Worm (Caenorhabditis elegans) whole organism, L4 larva: ENCODE results near the gene T20G5.12.
A peak's percentile ranks its signal among the peaks of the same experiment; 100 is the strongest.
"Not testable (repeated sequence)": the region's sequence is repeated elsewhere in the genome, so short reads cannot be mapped to it uniquely, and the experiment has no call there.

Experiments used
- D1046.2 ChIP-seq: fragments of 200-800 bp; sonication (Bioruptor generic); IDR thresholded peaks from 2 replicates; pipeline ENCODE4 v1.3.6; 2022; ENCODE audit warnings: missing genetic modification characterization, missing compliant biosample characterization
- F10B5.3 ChIP-seq: sonication (generic microtip); optimal IDR thresholded peaks from 2 replicates; lab custom pipeline; 2016; ENCODE audit warnings: mild to moderate bottlenecking, missing genetic modification characterization, missing compliant biosample characterization
- Y5F2A.4 ChIP-seq: fragments of 200-800 bp; sonication (Bioruptor generic); optimal IDR thresholded peaks from 2 replicates; lab custom pipeline; 2018; ENCODE audit warnings: mild to moderate bottlenecking, missing genetic modification characterization, missing compliant biosample characterization
- ZK337.2 ChIP-seq: fragments of 200-800 bp; sonication (Bioruptor generic); IDR thresholded peaks from 2 replicates; pipeline ENCODE4 v1.3.6; 2022; ENCODE audit warnings: missing genetic modification reagents, missing genetic modification characterization, missing compliant biosample characterization
- aha-1 ChIP-seq: fragments of 150-350 bp; peaks from one replicate; lab custom pipeline; 2014; ENCODE audit warnings: missing biosample characterization, missing genetic modification characterization
- ama-1 ChIP-seq: fragments of 150-350 bp; optimal IDR thresholded peaks from 2 replicates; lab custom pipeline; 2014; ENCODE audit warnings: inconsistent platforms, mixed read lengths
- arid-1 ChIP-seq: fragments of 200-800 bp; sonication (Bioruptor generic); conservative IDR thresholded peaks from 2 replicates; pipeline ENCODE4 v1.3.6; 2022; ENCODE audit warnings: missing genetic modification reagents, missing genetic modification characterization, missing compliant biosample characterization
- ceh-28 ChIP-seq: fragments of 150-350 bp; optimal IDR thresholded peaks from 2 replicates; lab custom pipeline; 2014; ENCODE audit warnings: missing biosample characterization, missing genetic modification reagents, missing genetic modification characterization
- ceh-82 ChIP-seq: sonication (generic microtip); optimal IDR thresholded peaks from 2 replicates; lab custom pipeline; 2017; ENCODE audit warnings: missing biosample characterization, missing genetic modification characterization
- ctbp-1 ChIP-seq: fragments of 200-800 bp; sonication (Bioruptor generic); IDR thresholded peaks from 2 replicates; pipeline ENCODE4 v1.3.6; 2022; ENCODE audit warnings: missing genetic modification reagents, missing genetic modification characterization, missing compliant biosample characterization
- daf-19 ChIP-seq: fragments of 200-800 bp; sonication (Bioruptor generic); conservative IDR thresholded peaks from 2 replicates; pipeline ENCODE4 v1.3.6; 2022; ENCODE audit warnings: missing genetic modification characterization, missing compliant biosample characterization
- daf-8 ChIP-seq: fragments of 200-800 bp; sonication (Bioruptor generic); IDR thresholded peaks from 2 replicates; pipeline ENCODE4 v1.3.6; 2022; ENCODE audit warnings: missing genetic modification characterization, missing compliant biosample characterization
- dmd-8 ChIP-seq: fragments of 200-800 bp; sonication (Bioruptor generic); IDR thresholded peaks from 2 replicates; pipeline ENCODE4 v1.3.6; 2022; ENCODE audit warnings: missing genetic modification characterization, missing compliant biosample characterization
- duxl-1 ChIP-seq: sonication (generic microtip); optimal IDR thresholded peaks from 2 replicates; lab custom pipeline; 2016; ENCODE audit warnings: mild to moderate bottlenecking, missing genetic modification characterization, moderate library complexity, missing compliant biosample characterization; ENCODE audit not compliant: poor library complexity
- egl-43 ChIP-seq: fragments of 200-800 bp; sonication (Bioruptor generic); IDR thresholded peaks from 2 replicates; pipeline ENCODE4 v1.3.6; 2022; ENCODE audit warnings: missing genetic modification reagents, missing genetic modification characterization, missing compliant biosample characterization
- hmg-1.1 ChIP-seq: fragments of 200-800 bp; sonication (Bioruptor generic); IDR thresholded peaks from 2 replicates; pipeline ENCODE4 v1.3.6; 2022; ENCODE audit warnings: missing genetic modification reagents, missing genetic modification characterization, missing compliant biosample characterization
- lim-7 ChIP-seq: fragments of 200-800 bp; sonication (Bioruptor generic); IDR thresholded peaks from 2 replicates; pipeline ENCODE4 v1.3.6; 2022; ENCODE audit warnings: missing genetic modification characterization, missing compliant biosample characterization
- lin-39 ChIP-seq: fragments of 150-350 bp; optimal IDR thresholded peaks from 2 replicates; lab custom pipeline; 2014; ENCODE audit warnings: missing biosample characterization, missing genetic modification reagents, missing genetic modification characterization
- mdl-1 ChIP-seq, 2 experiments: fragments of 150-350 bp in 1 of 2; sonication (generic microtip) in 1 of 2; optimal IDR thresholded peaks; 2 replicates each; lab custom pipeline; 2014 to 2017; ENCODE audit warnings: missing biosample characterization in 2 of 2, missing genetic modification characterization in 2 of 2
- mdt-29 ChIP-seq: fragments of 200-800 bp; sonication (Bioruptor generic); IDR thresholded peaks from 2 replicates; pipeline ENCODE4 v1.3.6; 2022; ENCODE audit warnings: missing genetic modification reagents, missing genetic modification characterization, missing compliant biosample characterization
- nhr-10 ChIP-seq: fragments of 150-350 bp; optimal IDR thresholded peaks from 2 replicates; lab custom pipeline; 2014; ENCODE audit warnings: missing biosample characterization, missing genetic modification characterization
- nhr-102 ChIP-seq: sonication (generic microtip); optimal IDR thresholded peaks from 2 replicates; lab custom pipeline; 2016; ENCODE audit warnings: mild to moderate bottlenecking, missing genetic modification characterization, moderate library complexity, missing compliant biosample characterization
- nhr-11 ChIP-seq: fragments of 150-350 bp; optimal IDR thresholded peaks from 2 replicates; lab custom pipeline; 2014; ENCODE audit warnings: missing biosample characterization, missing genetic modification characterization
- nhr-111 ChIP-seq: fragments of 200-800 bp; sonication (Bioruptor generic); optimal IDR thresholded peaks from 2 replicates; lab custom pipeline; 2018; ENCODE audit warnings: mild to moderate bottlenecking, missing genetic modification characterization, missing compliant biosample characterization
- nhr-42 ChIP-seq: fragments of 200-800 bp; sonication (Bioruptor generic); IDR thresholded peaks from 2 replicates; pipeline ENCODE4 v1.3.6; 2022; ENCODE audit warnings: missing genetic modification characterization, missing compliant biosample characterization
- nhr-48 ChIP-seq: sonication (generic microtip); optimal IDR thresholded peaks from 2 replicates; lab custom pipeline; 2016; ENCODE audit warnings: mild to moderate bottlenecking, missing genetic modification characterization, missing compliant biosample characterization
- nhr-6 ChIP-seq: fragments of 150-350 bp; optimal IDR thresholded peaks from 2 replicates; lab custom pipeline; 2014; ENCODE audit warnings: missing biosample characterization, missing genetic modification characterization
- nhr-77 ChIP-seq: fragments of 150-350 bp; optimal IDR thresholded peaks from 2 replicates; lab custom pipeline; 2014; ENCODE audit warnings: missing biosample characterization, missing genetic modification characterization
- pha-4 ChIP-seq, 2 experiments: fragments of 150-350 bp in 1 of 2; fragments of 200-800 bp in 1 of 2; sonication (Bioruptor generic) in 1 of 2; IDR thresholded peaks in 1 of 2; optimal IDR thresholded peaks in 1 of 2; 2 replicates each; pipeline versions ENCODE4 v1.3.6 to Lab custom; 2014 to 2022; ENCODE audit warnings: missing genetic modification characterization in 2 of 2, missing genetic modification reagents in 2 of 2, missing biosample characterization in 1 of 2, missing compliant biosample characterization in 1 of 2
- php-3 ChIP-seq: fragments of 200-800 bp; sonication (Bioruptor generic); IDR thresholded peaks from 2 replicates; pipeline ENCODE4 v1.3.6; 2022; ENCODE audit warnings: missing genetic modification reagents, missing genetic modification characterization, missing compliant biosample characterization
- rbr-2 ChIP-seq: sonication (generic microtip); optimal IDR thresholded peaks from 2 replicates; lab custom pipeline; 2016; ENCODE audit warnings: missing genotype, missing genetic modification characterization, missing compliant biosample characterization
- saeg-2 ChIP-seq: fragments of 200-800 bp; sonication (Bioruptor generic); IDR thresholded peaks from 2 replicates; pipeline ENCODE4 v1.3.6; 2022; ENCODE audit warnings: missing genetic modification reagents, missing genetic modification characterization, missing compliant biosample characterization
- sdz-12 ChIP-seq: fragments of 200-800 bp; sonication (Bioruptor generic); optimal IDR thresholded peaks from 2 replicates; lab custom pipeline; 2018; ENCODE audit warnings: mild to moderate bottlenecking, missing genetic modification characterization, missing compliant biosample characterization
- snpc-4 ChIP-seq: fragments of 150-350 bp; optimal IDR thresholded peaks from 2 replicates; lab custom pipeline; 2014; ENCODE audit warnings: missing biosample characterization, missing genetic modification characterization
- spr-1 ChIP-seq: sonication (generic microtip); optimal IDR thresholded peaks from 2 replicates; lab custom pipeline; 2016; ENCODE audit warnings: mild to moderate bottlenecking, missing genetic modification characterization, missing compliant biosample characterization
- spr-3 ChIP-seq: fragments of 200-800 bp; sonication (Bioruptor generic); optimal IDR thresholded peaks from 2 replicates; lab custom pipeline; 2018; ENCODE audit warnings: mild to moderate bottlenecking, missing genetic modification characterization, missing compliant biosample characterization
- tra-1 ChIP-seq: fragments of 200-800 bp; sonication (Bioruptor generic); IDR thresholded peaks from 2 replicates; pipeline ENCODE4 v1.3.6; 2022; ENCODE audit warnings: missing genetic modification reagents, missing genetic modification characterization, missing compliant biosample characterization
- unc-62 ChIP-seq, 3 experiments: fragments of 150-350 bp in 1 of 3; sonication (generic microtip); optimal IDR thresholded peaks in 2 of 3; peaks in 1 of 3; 1 replicate in 1 of 3; 2 replicates in 2 of 3; lab custom pipeline; 2014 to 2017; ENCODE audit warnings: missing biosample characterization in 3 of 3, missing genetic modification characterization in 3 of 3, missing genetic modification reagents in 3 of 3, missing genotype in 1 of 3
- zfp-2 ChIP-seq: sonication (generic microtip); optimal IDR thresholded peaks from 2 replicates; lab custom pipeline; 2016; ENCODE audit warnings: mild to moderate bottlenecking, missing genetic modification characterization, missing compliant biosample characterization
- zip-11 ChIP-seq: fragments of 200-800 bp; sonication (Bioruptor generic); IDR thresholded peaks from 2 replicates; pipeline ENCODE4 v1.3.6; 2022; ENCODE audit warnings: missing genetic modification characterization, missing compliant biosample characterization

The T20G5.12 gene

DNA sequence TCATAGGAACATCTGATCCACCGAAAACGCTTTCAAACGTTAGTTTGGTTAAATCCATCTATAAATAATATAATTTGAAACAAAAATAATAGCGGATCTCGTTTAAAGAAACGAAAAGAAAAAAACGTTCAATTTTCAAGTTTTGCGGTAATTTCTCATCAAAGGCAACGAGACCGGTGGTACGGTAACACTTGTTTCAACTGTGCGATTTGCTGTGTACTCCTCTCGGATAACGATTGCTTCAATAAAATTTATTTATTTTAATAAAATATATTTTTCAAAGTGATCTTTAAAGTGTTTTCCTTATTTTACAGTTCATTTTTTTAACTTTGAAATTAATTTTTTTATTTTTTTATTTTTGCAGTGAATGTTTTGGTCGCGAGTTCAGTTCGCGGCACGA is 17.2 kb downstream of the T20G5.12 start, which contains the start of the genes rde-4 and cox-14 (continued):
- TF ChIP-seq tra-1 (no peak), aha-1 (tag; lab: Kevin White, UChicago) (peak; percentile 64), Y5F2A.4 (no peak), arid-1 (GFP tag; lab: Robert Waterston, UW) (no peak), nhr-11 (no peak), lin-39 (tag; lab: Kevin White, UChicago) (no peak), nhr-102 (tag; lab: Kevin White, UChicago) (peak; percentile 34), F10B5.3 (tag; lab: Kevin White, UChicago) (no peak), rbr-2 (tag; lab: Kevin White, UChicago) (peak; percentile 73), lim-7 (GFP tag; lab: Robert Waterston, UW) (no peak), zip-11 (GFP tag; lab: Robert Waterston, UW) (no peak), spr-3 (no peak), ceh-82 (tag; lab: Kevin White, UChicago) (no peak), snpc-4 (tag; lab: Kevin White, UChicago) (no peak), sdz-12 (GFP tag; lab: Kevin White, UChicago) (no peak), nhr-10 (tag; lab: Kevin White, UChicago) (no peak), pha-4 (GFP tag; IDR thresholded peaks at IDR 0.05; lab: Robert Waterston, UW) (no peak), pha-4 (tag; optimal IDR thresholded peaks at IDR 0.05; lab: Kevin White, UChicago) (peak; percentile 57), mdt-29 (GFP tag; lab: Robert Waterston, UW) (no peak), zfp-2 (tag; lab: Kevin White, UChicago) (no peak), nhr-6 (tag; lab: Kevin White, UChicago) (peak; percentile 84), nhr-111 (GFP tag; lab: Kevin White, UChicago) (no peak)

DNA sequence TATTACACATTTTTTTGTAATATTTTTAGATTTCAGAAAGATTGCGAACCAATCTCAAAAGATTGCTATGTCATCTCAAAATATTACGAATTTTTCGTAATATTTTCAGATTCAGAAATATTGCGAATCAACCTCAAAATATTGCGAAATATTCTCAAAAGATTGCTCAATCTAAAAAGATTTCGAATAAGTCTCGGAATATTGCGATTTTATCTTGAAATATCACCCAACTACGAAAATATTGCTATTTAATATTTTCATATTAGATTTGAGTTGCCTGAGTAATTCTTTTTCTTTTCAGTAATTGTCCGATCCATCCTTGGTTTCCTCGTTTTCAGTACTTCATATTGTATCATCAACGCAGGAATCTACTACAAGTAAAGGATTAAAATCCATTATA is 20.5 kb downstream of the T20G5.12 start, which contains the start of gene Y70G10A.4:
Gene Y70G10A.4, plus strand, starts transcription at position 301 of the 400 bp plus-strand sequence.
- not testable (repeated sequence) for TF ChIP-seq mdl-1 (tag; optimal IDR thresholded peaks at IDR 0.05; lab: Kevin White, UChicago); saeg-2; F10B5.3 (tag; lab: Kevin White, UChicago)

DNA sequence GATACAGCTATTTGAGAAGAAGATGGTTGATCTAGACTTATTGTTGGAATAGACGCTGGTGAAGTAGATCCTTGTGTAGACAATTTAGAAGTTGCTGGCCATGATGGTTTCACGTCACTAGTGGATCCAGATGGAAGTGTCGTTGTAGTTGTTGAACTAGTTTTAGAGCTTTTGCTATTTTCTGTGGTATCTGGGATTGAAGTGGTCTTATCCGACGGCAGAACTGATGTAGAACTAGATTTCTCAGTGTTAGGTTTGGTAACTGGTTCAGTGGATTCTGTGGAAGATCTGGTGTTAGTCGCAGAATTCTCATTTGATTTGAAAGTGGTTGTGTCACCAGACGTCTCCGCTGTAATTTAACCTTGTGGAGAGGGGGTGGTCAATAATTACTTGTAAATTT is 30.2 kb downstream of the T20G5.12 start:
- TF ChIP-seq unc-62 (GFP tag; optimal IDR thresholded peaks at IDR 0.05 in 1 of 2; lab: Kevin White, UChicago) (peak in 1 of 2 experiments; percentile 94), unc-62 (tag; optimal IDR thresholded peaks at IDR 0.05; lab: Kevin White, UChicago) (no peak), dmd-8 (GFP tag; lab: Robert Waterston, UW) (no peak), duxl-1 (tag; lab: Kevin White, UChicago) (no peak)

DNA sequence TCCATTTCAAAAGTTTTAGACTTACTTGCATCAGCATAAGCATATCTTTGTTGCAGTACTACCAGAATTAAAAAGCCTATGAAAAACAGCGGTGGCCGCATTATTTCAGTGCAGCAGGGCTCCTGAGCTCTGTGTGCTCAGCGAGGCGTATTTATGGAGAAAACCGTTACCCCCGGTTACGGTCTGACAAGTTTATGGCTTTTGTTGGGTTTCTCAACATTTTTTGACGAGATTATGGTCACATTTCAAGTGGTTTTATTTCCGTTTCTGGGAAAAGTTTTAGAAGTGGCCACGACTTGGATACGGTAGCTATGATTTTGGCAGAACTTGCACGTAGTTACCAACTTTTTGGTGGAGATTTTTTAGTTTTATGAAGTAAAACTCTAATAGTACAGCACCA is 32.6 kb downstream of the T20G5.12 start, which contains the start of gene paml-1:
Gene paml-1, minus strand, starts transcription at position 101 of the 400 bp plus-strand sequence.
- TF ChIP-seq ama-1 (lab: Kevin White, UChicago) = no peak
- no peak for TF ChIP-seq ceh-28 (tag; lab: Kevin White, UChicago)
- no peak for TF ChIP-seq daf-8 (GFP tag; lab: Robert Waterston, UW)
- no peak for TF ChIP-seq nhr-77
- TF ChIP-seq sdz-12 (GFP tag; lab: Kevin White, UChicago) = no peak
- no peak for TF ChIP-seq hmg-1.1 (GFP tag; lab: Robert Waterston, UW)
- TF ChIP-seq nhr-48 (tag; lab: Kevin White, UChicago) = no peak
- TF ChIP-seq nhr-102 (tag; lab: Kevin White, UChicago) = no peak
- TF ChIP-seq nhr-6 (tag; lab: Kevin White, UChicago) = no peak
- TF ChIP-seq spr-1 (tag; lab: Kevin White, UChicago) = no peak
- TF ChIP-seq daf-19 = no peak
- TF ChIP-seq php-3 (GFP tag; lab: Robert Waterston, UW) = no peak
- no peak for TF ChIP-seq ctbp-1 (GFP tag; lab: Robert Waterston, UW)
- no peak for TF ChIP-seq nhr-42 (GFP tag; lab: Robert Waterston, UW)
- TF ChIP-seq D1046.2 (GFP tag; lab: Robert Waterston, UW) = no peak
- no peak for TF ChIP-seq ZK337.2 (GFP tag; lab: Robert Waterston, UW)
- TF ChIP-seq egl-43 = no peak
- TF ChIP-seq saeg-2 = no peak
